Fruit fly (Drosophila melanogaster) whole organism, pupa: Measurements from ENCODE around the gene Or71a.

Experiments used
- CG10348 ChIP-seq: fragments of 200-800 bp; sonication (Bioruptor generic); IDR thresholded peaks from 2 replicates; pipeline ENCODE4 v1.3.6; 2022; ENCODE audit warnings: missing biosample characterization, missing genetic modification characterization
- CG12605 ChIP-seq: fragments of 200-800 bp; sonication (Bioruptor generic); IDR thresholded peaks from 2 replicates; pipeline ENCODE4 v1.3.6; 2022; ENCODE audit warnings: missing biosample characterization, missing genetic modification characterization
- CG13204 ChIP-seq: fragments of 200-800 bp; sonication (Bioruptor generic); optimal IDR thresholded peaks from 2 replicates; lab custom pipeline; 2018; ENCODE audit warnings: missing biosample characterization, mild to moderate bottlenecking, missing genetic modification characterization, moderate library complexity
- CG14655 ChIP-seq: fragments of 200-800 bp; sonication (Bioruptor generic); optimal IDR thresholded peaks from 3 replicates; lab custom pipeline; 2017; ENCODE audit warnings: mild to moderate bottlenecking, missing biosample characterization, missing genetic modification reagents, missing genetic modification characterization
- CG15710 ChIP-seq: fragments of 200-800 bp; sonication (Bioruptor generic); optimal IDR thresholded peaks from 2 replicates; lab custom pipeline; 2018; ENCODE audit warnings: missing biosample characterization, mild to moderate bottlenecking, missing genetic modification characterization, moderate library complexity
- CG17806 ChIP-seq: fragments of 200-800 bp; sonication (Bioruptor generic); optimal IDR thresholded peaks from 2 replicates; lab custom pipeline; 2018; ENCODE audit warnings: missing biosample characterization, mild to moderate bottlenecking, missing genetic modification characterization, moderate library complexity
- CG32121 ChIP-seq: fragments of 200-800 bp; sonication (Bioruptor generic); IDR thresholded peaks from 2 replicates; pipeline ENCODE4 v1.3.6; 2022; ENCODE audit warnings: missing biosample characterization, missing genetic modification characterization
- CG34367 ChIP-seq: fragments of 200-800 bp; sonication (Bioruptor generic); optimal IDR thresholded peaks from 2 replicates; lab custom pipeline; 2018; ENCODE audit warnings: missing biosample characterization, mild to moderate bottlenecking, missing genetic modification characterization
- CG4496 ChIP-seq: fragments of 200-800 bp; sonication (Bioruptor generic); IDR thresholded peaks from 3 replicates; pipeline ENCODE4 v1.3.6; 2022; ENCODE audit warnings: missing biosample characterization, missing genetic modification characterization
- CG8159 ChIP-seq: fragments of 200-800 bp; sonication (Bioruptor generic); optimal IDR thresholded peaks from 3 replicates; lab custom pipeline; 2018; ENCODE audit warnings: missing biosample characterization, mild to moderate bottlenecking, missing genetic modification characterization, moderate library complexity
- CG8301 ChIP-seq: fragments of 200-800 bp; sonication (Bioruptor generic); optimal IDR thresholded peaks from 2 replicates; lab custom pipeline; 2018; ENCODE audit warnings: missing biosample characterization, mild to moderate bottlenecking, missing genetic modification characterization
- CG9948 ChIP-seq: fragments of 200-800 bp; sonication (Bioruptor generic); optimal IDR thresholded peaks from 2 replicates; lab custom pipeline; 2018; ENCODE audit warnings: missing biosample characterization, mild to moderate bottlenecking, missing genetic modification characterization, moderate library complexity
- D1 ChIP-seq: fragments of 200-800 bp; sonication (Bioruptor generic); optimal IDR thresholded peaks from 2 replicates; lab custom pipeline; 2018; ENCODE audit warnings: missing biosample characterization, mild to moderate bottlenecking, missing genetic modification characterization, moderate library complexity
- EcR ChIP-seq: fragments of 200-800 bp; sonication (Bioruptor generic); optimal IDR thresholded peaks from 3 replicates; lab custom pipeline; 2019; ENCODE audit warnings: missing biosample characterization, missing genetic modification characterization, mild to moderate bottlenecking, moderate library complexity, missing genetic modification reagents
- Ets98B ChIP-seq: fragments of 200-800 bp; sonication (Bioruptor generic); IDR thresholded peaks from 2 replicates; pipeline ENCODE4 v1.3.6; 2022; ENCODE audit warnings: missing biosample characterization, missing genetic modification characterization
- Pif1A ChIP-seq: fragments of 200-800 bp; sonication (Bioruptor generic); optimal IDR thresholded peaks from 3 replicates; lab custom pipeline; 2016; ENCODE audit warnings: missing biosample characterization, missing genetic modification characterization
- Pif1B ChIP-seq: fragments of 200-800 bp; sonication (Bioruptor generic); optimal IDR thresholded peaks from 3 replicates; lab custom pipeline; 2016; ENCODE audit warnings: missing biosample characterization, missing genetic modification characterization
- Snoo ChIP-seq: fragments of 200-800 bp; sonication (Bioruptor generic); optimal IDR thresholded peaks from 3 replicates; lab custom pipeline; 2017; ENCODE audit warnings: missing biosample characterization, mild to moderate bottlenecking, missing genetic modification characterization, inconsistent platforms
- fd96Ca ChIP-seq: fragments of 200-800 bp; sonication (Bioruptor generic); IDR thresholded peaks from 3 replicates; pipeline ENCODE4 v1.3.6; 2022; ENCODE audit warnings: missing biosample characterization, missing genetic modification characterization
- gl ChIP-seq: fragments of 200-800 bp; sonication (Bioruptor generic); optimal IDR thresholded peaks from 2 replicates; lab custom pipeline; 2018; ENCODE audit warnings: missing biosample characterization, mild to moderate bottlenecking, missing genetic modification characterization
- rn ChIP-seq: fragments of 200-800 bp; sonication (Bioruptor generic); IDR thresholded peaks from 2 replicates; pipeline ENCODE4 v1.3.6; 2022; ENCODE audit warnings: missing biosample characterization, missing genetic modification characterization

The Or71a gene

DNA sequence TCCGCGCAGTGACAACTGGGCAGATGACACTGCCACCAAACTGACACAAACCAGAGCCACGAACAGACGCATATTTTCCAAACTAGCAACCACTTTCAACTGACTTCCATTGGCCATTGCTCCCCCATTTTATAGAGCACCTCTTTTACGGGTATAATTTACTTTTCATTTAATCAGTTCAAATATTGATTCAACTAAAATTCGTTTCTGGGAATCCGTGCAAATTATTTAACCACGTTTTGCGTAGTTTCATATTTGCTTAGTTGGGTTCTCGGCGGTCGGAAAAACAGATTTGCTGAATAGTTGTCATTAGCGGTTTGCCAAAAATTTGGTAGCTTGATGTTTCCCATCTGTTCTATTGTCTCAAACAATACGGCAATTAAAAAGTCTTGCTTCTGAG is 16.6 kb downstream of the Or71a start, which contains the start of gene CG13460:
TSS of gene CG13460 (minus strand) at position 101 of the 400 bp plus-strand sequence.
- TF ChIP-seq gl (tag; lab: Kevin White, UChicago) (no peak), CG9948 (tag; lab: Kevin White, UChicago) (no peak), CG13204 (GFP tag; lab: Kevin White, UChicago) (no peak), CG8301 (no peak), CG32121 (GFP tag; lab: Robert Waterston, UW) (no peak), fd96Ca (no peak), CG10348 (no peak), Snoo (tag; lab: Kevin White, UChicago) (no peak), Ets98B (no peak), CG4496 (GFP tag; lab: Robert Waterston, UW) (no peak), CG12605 (no peak), D1 (tag; lab: Kevin White, UChicago) (no peak), CG14655 (no peak), EcR (GFP tag; lab: Kevin White, UChicago) (no peak), CG34367 (no peak), CG17806 (tag; lab: Kevin White, UChicago) (no peak)

DNA sequence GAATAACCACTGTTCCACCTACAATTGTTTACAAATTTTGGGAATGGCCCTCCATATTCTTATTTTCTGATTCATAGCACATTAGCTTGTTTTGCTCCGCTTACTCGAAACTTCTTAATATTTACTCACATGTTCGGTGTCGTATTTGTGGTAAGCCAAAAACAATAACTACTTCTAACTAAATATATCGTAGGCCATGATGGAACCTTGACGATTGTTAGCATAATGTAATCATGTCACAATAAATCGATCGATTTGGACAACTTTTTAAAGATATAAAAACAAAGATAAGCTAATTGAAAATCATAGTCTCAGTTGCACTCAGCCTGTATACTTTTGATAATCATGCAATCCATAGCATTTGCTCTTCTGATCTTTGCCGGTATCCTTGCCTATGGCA is 23.8 kb downstream of the Or71a start, which contains the start of gene EAChm:
TSS of gene EAChm (plus strand) at position 301 of the 400 bp plus-strand sequence.
- TF ChIP-seq Ets98B (no peak), CG14655 (no peak), CG8301 (no peak), CG15710 (tag; lab: Kevin White, UChicago) (no peak), CG17806 (tag; lab: Kevin White, UChicago) (no peak), D1 (tag; lab: Kevin White, UChicago) (no peak), rn (GFP tag; lab: Robert Waterston, UW) (no peak), CG13204 (GFP tag; lab: Kevin White, UChicago) (no peak), EcR (GFP tag; lab: Kevin White, UChicago) (no peak), CG4496 (GFP tag; lab: Robert Waterston, UW) (no peak)

DNA sequence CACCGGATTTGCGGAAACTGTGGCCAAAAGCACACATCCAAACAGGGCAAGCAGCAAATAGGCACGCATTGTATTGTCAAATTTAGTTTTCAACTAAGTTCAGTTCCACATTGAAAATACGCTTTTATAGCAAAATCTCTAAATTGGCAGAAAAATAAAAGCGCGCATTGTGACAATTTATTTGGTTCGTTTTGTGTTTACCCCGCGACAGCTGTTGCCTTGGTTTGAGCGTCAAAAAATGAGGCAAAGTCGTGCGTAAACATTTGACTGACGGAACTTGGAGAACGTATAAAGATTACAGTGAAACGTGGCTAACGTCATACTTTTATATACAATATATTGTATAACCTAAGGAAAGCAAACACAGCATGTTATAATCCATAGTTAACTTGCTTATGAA is 24.2 kb downstream of the Or71a start, which contains the start of gene CG18649:
TSS of gene CG18649 (minus strand) at position 101 of the 400 bp plus-strand sequence.
- TF ChIP-seq CG32121 (GFP tag; lab: Robert Waterston, UW): no peak
- no peak for TF ChIP-seq Ets98B
- no peak for TF ChIP-seq gl (tag; lab: Kevin White, UChicago)
- no peak for TF ChIP-seq CG8159 (tag; lab: Kevin White, UChicago)
- no peak for TF ChIP-seq Pif1B
- TF ChIP-seq D1 (tag; lab: Kevin White, UChicago): no peak
- TF ChIP-seq, all 21 proteins: peak for 0

DNA sequence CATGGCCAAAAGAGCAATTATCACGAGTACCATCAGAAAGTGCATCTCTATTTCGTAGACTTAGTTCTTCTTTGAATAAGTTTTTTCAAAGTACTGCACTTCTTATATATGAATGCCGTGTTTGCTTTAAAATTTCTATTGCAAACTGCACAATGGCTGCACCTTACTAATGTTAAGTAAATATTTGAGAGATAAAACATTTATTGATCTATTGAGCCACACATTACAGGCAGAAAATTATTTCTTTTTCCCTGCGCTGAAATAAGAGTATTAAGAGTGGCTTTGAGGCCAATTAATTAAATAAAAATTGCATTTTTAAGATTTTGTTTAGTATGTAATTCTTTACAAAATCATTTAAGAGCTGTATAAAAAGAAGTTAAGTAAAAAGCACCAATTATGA is 25.0 kb downstream of the Or71a start, which contains the start of gene CG43680:
TSS of gene CG43680 (minus strand) at position 101 of the 400 bp plus-strand sequence.
- no peak for TF ChIP-seq CG34367
- no peak for TF ChIP-seq CG17806 (tag; lab: Kevin White, UChicago)
- no peak for TF ChIP-seq Pif1A (GFP tag; lab: Kevin White, UChicago)
- no peak for TF ChIP-seq CG4496 (GFP tag; lab: Robert Waterston, UW)
- no peak for TF ChIP-seq Pif1B
- no peak for TF ChIP-seq Ets98B
- no peak for TF ChIP-seq CG9948 (tag; lab: Kevin White, UChicago)
- no peak for TF ChIP-seq EcR (GFP tag; lab: Kevin White, UChicago)
- no peak for TF ChIP-seq Snoo (tag; lab: Kevin White, UChicago)

DNA sequence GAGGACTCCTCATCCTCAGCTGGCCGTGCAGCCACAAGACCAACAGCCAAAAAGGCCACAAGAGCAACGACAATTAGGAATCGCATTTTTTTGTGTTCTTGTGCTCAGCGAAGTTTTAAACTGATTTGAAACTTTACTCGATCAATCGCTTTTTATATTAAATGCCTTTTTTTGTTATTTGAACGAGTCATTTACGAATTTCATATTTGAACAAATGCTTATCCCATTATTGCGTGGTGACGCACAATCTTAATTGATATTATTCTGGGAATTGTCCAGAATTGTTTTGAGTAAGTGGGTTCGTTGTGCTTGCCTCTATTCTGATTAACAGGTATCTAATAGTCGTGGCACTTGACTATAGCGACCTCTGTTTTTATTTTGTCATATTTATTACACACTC is 25.9 kb downstream of the Or71a start, which contains the start of gene CG13461:
TSS of gene CG13461 (minus strand) at position 101 of the 400 bp plus-strand sequence.
- TF ChIP-seq CG9948 (tag; lab: Kevin White, UChicago) (no peak), CG8159 (tag; lab: Kevin White, UChicago) (no peak), EcR (GFP tag; lab: Kevin White, UChicago) (no peak), CG15710 (tag; lab: Kevin White, UChicago) (no peak), CG4496 (GFP tag; lab: Robert Waterston, UW) (no peak), CG8301 (no peak), Snoo (tag; lab: Kevin White, UChicago) (no peak), Pif1B (no peak), D1 (tag; lab: Kevin White, UChicago) (no peak), Pif1A (GFP tag; lab: Kevin White, UChicago) (no peak), CG32121 (GFP tag; lab: Robert Waterston, UW) (no peak), fd96Ca (no peak), CG14655 (no peak), CG34367 (no peak), rn (GFP tag; lab: Robert Waterston, UW) (no peak), CG13204 (GFP tag; lab: Kevin White, UChicago) (no peak), Ets98B (no peak), CG12605 (no peak), gl (tag; lab: Kevin White, UChicago) (no peak)

DNA sequence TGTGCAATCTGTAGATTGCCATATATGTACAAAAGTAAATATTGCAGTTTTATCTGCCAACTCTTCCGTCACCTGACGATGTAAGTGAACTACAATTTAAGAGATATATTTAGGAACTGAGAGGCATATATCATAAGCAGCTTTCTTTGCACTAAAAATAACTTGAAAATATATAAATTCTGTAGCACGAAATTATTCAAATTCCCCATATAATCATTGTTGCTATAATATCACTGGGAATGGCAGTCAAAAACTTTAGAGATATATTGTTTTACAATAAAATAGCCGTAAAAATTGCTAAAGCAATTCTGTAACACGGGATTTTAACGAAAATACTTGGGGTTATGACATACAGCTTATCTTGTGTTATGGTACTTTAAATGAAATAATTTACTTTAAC is 26.9 kb downstream of the Or71a start, which contains the start of gene CG43679:
TSS of gene CG43679 (minus strand) at position 101 of the 400 bp plus-strand sequence.
- TF ChIP-seq Ets98B: no peak
- TF ChIP-seq Snoo (tag; lab: Kevin White, UChicago): no peak
- no peak for TF ChIP-seq gl (tag; lab: Kevin White, UChicago)
- no peak for TF ChIP-seq CG4496 (GFP tag; lab: Robert Waterston, UW)
- no peak for TF ChIP-seq CG14655
- TF ChIP-seq Pif1A (GFP tag; lab: Kevin White, UChicago): no peak
- no peak for TF ChIP-seq CG12605
- no peak for TF ChIP-seq D1 (tag; lab: Kevin White, UChicago)
- TF ChIP-seq CG13204 (GFP tag; lab: Kevin White, UChicago): no peak
- no peak for TF ChIP-seq CG17806 (tag; lab: Kevin White, UChicago)
- no peak for TF ChIP-seq Pif1B
- TF ChIP-seq CG15710 (tag; lab: Kevin White, UChicago): no peak
- no peak for TF ChIP-seq fd96Ca
- TF ChIP-seq CG9948 (tag; lab: Kevin White, UChicago): no peak
- TF ChIP-seq EcR (GFP tag; lab: Kevin White, UChicago): no peak
- TF ChIP-seq CG34367: no peak
- no peak for TF ChIP-seq CG8301
- TF ChIP-seq CG8159 (tag; lab: Kevin White, UChicago): no peak
- TF ChIP-seq CG10348: no peak
- TF ChIP-seq rn (GFP tag; lab: Robert Waterston, UW): no peak
